Worm (Caenorhabditis elegans): ENCODE results near the gene ver-3.

DNA sequence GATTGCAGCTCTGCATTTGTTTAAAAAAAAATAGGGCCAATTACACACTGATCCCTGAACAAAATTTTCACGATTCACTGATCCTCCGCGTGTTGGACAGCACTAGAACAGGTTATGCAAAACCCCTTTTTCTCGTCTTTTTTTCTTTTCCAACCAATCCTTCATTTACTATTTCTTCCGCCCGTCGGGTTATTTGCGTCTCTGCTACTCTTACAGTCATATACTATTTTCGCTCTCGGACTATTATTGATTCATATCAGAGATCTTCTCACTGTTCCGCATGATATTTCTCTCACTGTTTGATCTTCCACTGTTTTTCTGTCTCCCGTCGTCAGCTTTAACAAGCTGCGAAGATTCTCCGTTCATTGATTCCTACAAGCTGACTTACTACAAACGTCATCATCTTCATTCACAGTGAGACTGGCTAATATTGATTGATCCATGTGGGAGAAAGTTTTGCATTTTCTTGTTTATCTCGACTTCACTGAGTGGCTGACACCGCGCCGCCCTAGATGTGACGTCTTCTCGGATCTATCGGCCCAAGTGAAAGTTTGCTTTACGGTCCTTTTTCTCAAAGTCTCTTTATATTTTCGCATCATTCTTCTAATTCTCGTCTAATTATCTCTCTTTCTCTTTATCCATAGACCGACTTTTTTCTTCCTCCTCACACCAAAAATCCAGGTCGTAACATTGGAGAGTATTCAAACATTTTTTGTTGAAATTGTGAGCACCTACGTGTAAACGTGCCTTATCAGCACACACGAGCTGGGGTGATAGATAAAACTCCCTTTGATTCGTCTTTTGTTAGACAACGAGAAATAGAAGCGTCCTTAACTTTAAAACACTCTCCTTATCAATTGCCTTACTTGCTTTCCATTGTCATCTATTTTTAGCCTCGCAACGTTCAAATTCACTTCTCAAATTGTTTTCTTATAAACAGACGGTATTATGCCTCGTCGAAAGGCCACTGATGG lies 44.1 kb downstream of the ver-3 start:
- TF ChIP-seq unc-130 (GFP tag; optimal IDR thresholded peaks at IDR 0.05) (no peak), let-526 (GFP tag; IDR thresholded peaks at IDR 0.05) (no peak), efl-1 (GFP tag; optimal IDR thresholded peaks at IDR 0.05) (no peak), hmg-20 (GFP tag; IDR thresholded peaks at IDR 0.05) (no peak), dpl-1 (GFP tag; optimal IDR thresholded peaks at IDR 0.05) (no peak), F22D6.2 (tag; optimal IDR thresholded peaks at IDR 0.05) (no peak), lsy-27 (tag; optimal IDR thresholded peaks at IDR 0.05; ENCODE audit: borderline replicate concordance, insufficient read depth) (no peak), nhr-90 (tag; optimal IDR thresholded peaks at IDR 0.05) (no peak), dox-1 (GFP tag; IDR thresholded peaks at IDR 0.05) (no peak)
